Worm (Caenorhabditis elegans) whole organism, L3 larva: ENCODE data around the gene F09G8.7.

Source experiments
- ama-1 ChIP-seq: fragments of 150-350 bp; optimal IDR thresholded peaks from 2 replicates; lab custom pipeline; 2018
- fkh-2 ChIP-seq: fragments of 150-350 bp; optimal IDR thresholded peaks from 2 replicates; lab custom pipeline; 2014; ENCODE audit warnings: missing biosample characterization, missing genetic modification reagents, missing genetic modification characterization
- nhr-11 ChIP-seq: fragments of 150-350 bp; optimal IDR thresholded peaks from 2 replicates; lab custom pipeline; 2014; ENCODE audit warnings: missing biosample characterization, missing genetic modification characterization
- nhr-76 ChIP-seq: fragments of 150-350 bp; sonication (generic microtip); optimal IDR thresholded peaks from 5 replicates; lab custom pipeline; 2014; ENCODE audit warnings: missing biosample characterization, missing genetic modification characterization
- skn-1 ChIP-seq: fragments of 150-350 bp; optimal IDR thresholded peaks from 2 replicates; lab custom pipeline; 2014; ENCODE audit warnings: missing biosample characterization, missing genetic modification characterization
- tbx-2 ChIP-seq: sonication (generic microtip); optimal IDR thresholded peaks from 2 replicates; lab custom pipeline; 2016; ENCODE audit warnings: mild to moderate bottlenecking, missing genetic modification characterization, missing compliant biosample characterization

DNA sequence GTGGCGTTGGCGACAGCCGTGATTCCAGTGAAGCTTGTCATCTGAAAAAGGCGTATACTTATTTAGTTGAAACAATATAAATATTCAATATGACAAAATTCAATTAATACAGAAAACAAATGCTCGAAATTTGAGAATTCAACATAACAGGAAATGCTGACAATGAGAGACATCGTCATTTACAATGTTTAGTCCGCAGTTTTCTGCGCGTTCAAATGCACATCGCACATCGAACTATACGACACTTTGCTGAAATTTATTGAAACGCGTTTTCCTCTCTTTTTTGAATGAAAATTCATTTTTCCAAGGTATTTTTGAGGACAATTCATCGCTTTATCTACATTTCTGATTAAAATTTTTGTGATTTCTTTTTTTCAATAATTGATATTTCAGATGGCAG is 24.1 kb downstream of the F09G8.7 start, which contains the start of the genes pbs-6 and cids-1:
- TF ChIP-seq tbx-2 (tag; lab: Kevin White, UChicago) (no peak), fkh-2 (no peak), ama-1 (lab: Kevin White, UChicago) (no peak), nhr-11 (tag; lab: Kevin White, UChicago) (no peak), skn-1 (peak; percentile 44), nhr-76 (tag; lab: Kevin White, UChicago) (no peak)
